Worm (Caenorhabditis elegans) whole organism, L4 larva: ENCODE results near the gene gcy-18.

Experiments used
- F37D6.2 ChIP-seq: sonication (generic microtip); optimal IDR thresholded peaks from 2 replicates; lab custom pipeline; 2016; ENCODE audit warnings: mild to moderate bottlenecking, missing genetic modification characterization, missing compliant biosample characterization
- F44E2.7 ChIP-seq: fragments of 200-800 bp; sonication (Bioruptor generic); IDR thresholded peaks from 2 replicates; pipeline ENCODE4 v2.1.2; 2022; ENCODE audit warnings: missing genetic modification characterization, missing compliant biosample characterization
- R02D3.7 ChIP-seq: fragments of 150-350 bp; sonication (generic microtip); optimal IDR thresholded peaks from 3 replicates; lab custom pipeline; 2014; ENCODE audit warnings: missing biosample characterization, missing genetic modification characterization
- T20F7.1 ChIP-seq: fragments of 200-800 bp; sonication (Bioruptor generic); optimal IDR thresholded peaks from 2 replicates; lab custom pipeline; 2018; ENCODE audit warnings: mild to moderate bottlenecking, missing genetic modification characterization, missing compliant biosample characterization
- Y75B8A.6 ChIP-seq: fragments of 200-800 bp; sonication (Bioruptor generic); IDR thresholded peaks from 2 replicates; pipeline ENCODE4 v1.3.6; 2022; ENCODE audit warnings: missing genetic modification reagents, missing genetic modification characterization, missing compliant biosample characterization
- aha-1 ChIP-seq: fragments of 150-350 bp; peaks from one replicate; lab custom pipeline; 2014; ENCODE audit warnings: missing biosample characterization, missing genetic modification characterization
- ceh-20 ChIP-seq: fragments of 200-800 bp; sonication (Bioruptor generic); IDR thresholded peaks from 2 replicates; pipeline ENCODE4 v1.3.6; 2022; ENCODE audit warnings: missing genetic modification reagents, missing genetic modification characterization, missing compliant biosample characterization
- ceh-32 ChIP-seq: sonication (generic microtip); optimal IDR thresholded peaks from 2 replicates; lab custom pipeline; 2016; ENCODE audit warnings: mild to moderate bottlenecking, missing genetic modification characterization, missing compliant biosample characterization; ENCODE audit not compliant: poor library complexity
- ceh-62 ChIP-seq: sonication (generic microtip); optimal IDR thresholded peaks from 2 replicates; lab custom pipeline; 2017; ENCODE audit warnings: missing biosample characterization, missing genetic modification characterization
- daf-16 ChIP-seq, 3 experiments: sonication (generic microtip); optimal IDR thresholded peaks; 2 replicates each; lab custom pipeline; 2016 to 2017; ENCODE audit warnings: missing genetic modification characterization in 3 of 3, missing genetic modification reagents in 3 of 3, mild to moderate bottlenecking in 2 of 3, missing compliant biosample characterization in 2 of 3, missing biosample characterization in 1 of 3, moderate library complexity in 1 of 3
- dmd-6 ChIP-seq: fragments of 200-800 bp; sonication (Bioruptor generic); IDR thresholded peaks from 2 replicates; pipeline ENCODE4 v1.3.6; 2022; ENCODE audit warnings: missing genetic modification reagents, missing genetic modification characterization, missing compliant biosample characterization
- dmd-8 ChIP-seq: fragments of 200-800 bp; sonication (Bioruptor generic); IDR thresholded peaks from 2 replicates; pipeline ENCODE4 v1.3.6; 2022; ENCODE audit warnings: missing genetic modification characterization, missing compliant biosample characterization
- duxl-1 ChIP-seq: sonication (generic microtip); optimal IDR thresholded peaks from 2 replicates; lab custom pipeline; 2016; ENCODE audit warnings: mild to moderate bottlenecking, missing genetic modification characterization, moderate library complexity, missing compliant biosample characterization; ENCODE audit not compliant: poor library complexity
- dve-1 ChIP-seq: sonication (generic microtip); optimal IDR thresholded peaks from 2 replicates; lab custom pipeline; 2017; ENCODE audit warnings: antibody characterized with exemption, mild to moderate bottlenecking, missing genetic modification characterization, missing compliant biosample characterization; ENCODE audit not compliant: insufficient read depth
- egl-43 ChIP-seq: fragments of 200-800 bp; sonication (Bioruptor generic); IDR thresholded peaks from 2 replicates; pipeline ENCODE4 v1.3.6; 2022; ENCODE audit warnings: missing genetic modification reagents, missing genetic modification characterization, missing compliant biosample characterization
- hlh-11 ChIP-seq: fragments of 200-800 bp; sonication (Bioruptor generic); optimal IDR thresholded peaks from 2 replicates; lab custom pipeline; 2018; ENCODE audit warnings: mild to moderate bottlenecking, missing genetic modification characterization, missing compliant biosample characterization
- lin-1 ChIP-seq: fragments of 200-800 bp; sonication (Bioruptor generic); IDR thresholded peaks from 2 replicates; pipeline ENCODE4 v1.3.6; 2022; ENCODE audit warnings: missing genetic modification reagents, missing genetic modification characterization, missing compliant biosample characterization
- lin-13 ChIP-seq: fragments of 150-350 bp; optimal IDR thresholded peaks from 2 replicates; lab custom pipeline; 2014; ENCODE audit warnings: missing biosample characterization, missing genetic modification reagents, missing genetic modification characterization
- lin-29 ChIP-seq: fragments of 200-800 bp; sonication (Bioruptor generic); IDR thresholded peaks from 2 replicates; pipeline ENCODE4 v1.3.6; 2022; ENCODE audit warnings: missing genetic modification reagents, missing genetic modification characterization, missing compliant biosample characterization
- lin-38 ChIP-seq: fragments of 200-800 bp; sonication (Bioruptor generic); IDR thresholded peaks from 2 replicates; pipeline ENCODE4 v1.3.6; 2022; ENCODE audit warnings: missing genetic modification reagents, missing genetic modification characterization, missing compliant biosample characterization
- lsy-2 ChIP-seq, 2 experiments: fragments of 150-350 bp in 1 of 2; sonication (generic microtip) in 1 of 2; optimal IDR thresholded peaks; 2 replicates each; lab custom pipeline; 2014 to 2017; ENCODE audit warnings: missing biosample characterization in 2 of 2, missing genetic modification characterization in 2 of 2
- mdl-1 ChIP-seq, 2 experiments: fragments of 150-350 bp in 1 of 2; sonication (generic microtip) in 1 of 2; optimal IDR thresholded peaks; 2 replicates each; lab custom pipeline; 2014 to 2017; ENCODE audit warnings: missing biosample characterization in 2 of 2, missing genetic modification characterization in 2 of 2
- mep-1 ChIP-seq: fragments of 150-350 bp; sonication (generic microtip); optimal IDR thresholded peaks from 3 replicates; lab custom pipeline; 2014; ENCODE audit warnings: missing biosample characterization, missing genetic modification characterization
- mxl-2 ChIP-seq: fragments of 200-800 bp; sonication (Bioruptor generic); conservative IDR thresholded peaks from 2 replicates; pipeline ENCODE4 v1.3.6; 2022; ENCODE audit warnings: missing genetic modification reagents, missing genetic modification characterization, missing compliant biosample characterization
- mxl-3 ChIP-seq: fragments of 200-800 bp; sonication (Bioruptor generic); optimal IDR thresholded peaks from 2 replicates; lab custom pipeline; 2018; ENCODE audit warnings: mild to moderate bottlenecking, missing genetic modification characterization, missing compliant biosample characterization
- nhr-10 ChIP-seq: fragments of 150-350 bp; optimal IDR thresholded peaks from 2 replicates; lab custom pipeline; 2014; ENCODE audit warnings: missing biosample characterization, missing genetic modification characterization
- nhr-102 ChIP-seq: sonication (generic microtip); optimal IDR thresholded peaks from 2 replicates; lab custom pipeline; 2016; ENCODE audit warnings: mild to moderate bottlenecking, missing genetic modification characterization, moderate library complexity, missing compliant biosample characterization
- nhr-11 ChIP-seq: fragments of 150-350 bp; optimal IDR thresholded peaks from 2 replicates; lab custom pipeline; 2014; ENCODE audit warnings: missing biosample characterization, missing genetic modification characterization
- nhr-237 ChIP-seq: sonication (generic microtip); optimal IDR thresholded peaks from 2 replicates; lab custom pipeline; 2017; ENCODE audit warnings: missing biosample characterization, missing genetic modification characterization
- nhr-28 ChIP-seq: fragments of 150-350 bp; optimal IDR thresholded peaks from 2 replicates; lab custom pipeline; 2014; ENCODE audit warnings: missing biosample characterization, missing genetic modification characterization
- nhr-48 ChIP-seq: sonication (generic microtip); optimal IDR thresholded peaks from 2 replicates; lab custom pipeline; 2016; ENCODE audit warnings: mild to moderate bottlenecking, missing genetic modification characterization, missing compliant biosample characterization
- nhr-6 ChIP-seq: fragments of 150-350 bp; optimal IDR thresholded peaks from 2 replicates; lab custom pipeline; 2014; ENCODE audit warnings: missing biosample characterization, missing genetic modification characterization
- nhr-76 ChIP-seq: fragments of 150-350 bp; optimal IDR thresholded peaks from 2 replicates; lab custom pipeline; 2014; ENCODE audit warnings: missing biosample characterization, missing genetic modification characterization
- pha-4 ChIP-seq, 2 experiments: fragments of 150-350 bp in 1 of 2; fragments of 200-800 bp in 1 of 2; sonication (Bioruptor generic) in 1 of 2; IDR thresholded peaks in 1 of 2; optimal IDR thresholded peaks in 1 of 2; 2 replicates each; pipeline versions ENCODE4 v1.3.6 to Lab custom; 2014 to 2022; ENCODE audit warnings: missing genetic modification characterization in 2 of 2, missing genetic modification reagents in 2 of 2, missing biosample characterization in 1 of 2, missing compliant biosample characterization in 1 of 2
- pqm-1 ChIP-seq: sonication (generic microtip); optimal IDR thresholded peaks from 2 replicates; lab custom pipeline; 2017; ENCODE audit warnings: missing biosample characterization, missing genetic modification characterization
- sdz-12 ChIP-seq: fragments of 200-800 bp; sonication (Bioruptor generic); optimal IDR thresholded peaks from 2 replicates; lab custom pipeline; 2018; ENCODE audit warnings: mild to moderate bottlenecking, missing genetic modification characterization, missing compliant biosample characterization
- tag-97 ChIP-seq: fragments of 200-800 bp; sonication (Bioruptor generic); IDR thresholded peaks from 2 replicates; pipeline ENCODE4 v1.3.6; 2022; ENCODE audit warnings: missing genetic modification characterization, missing compliant biosample characterization
- unc-62 ChIP-seq, 3 experiments: fragments of 150-350 bp in 1 of 3; sonication (generic microtip); optimal IDR thresholded peaks in 2 of 3; peaks in 1 of 3; 1 replicate in 1 of 3; 2 replicates in 2 of 3; lab custom pipeline; 2014 to 2017; ENCODE audit warnings: missing biosample characterization in 3 of 3, missing genetic modification characterization in 3 of 3, missing genetic modification reagents in 3 of 3, missing genotype in 1 of 3
- zag-1 ChIP-seq: fragments of 150-350 bp; optimal IDR thresholded peaks from 2 replicates; lab custom pipeline; 2014; ENCODE audit warnings: missing biosample characterization, missing genetic modification characterization
- zip-11 ChIP-seq: fragments of 200-800 bp; sonication (Bioruptor generic); IDR thresholded peaks from 2 replicates; pipeline ENCODE4 v1.3.6; 2022; ENCODE audit warnings: missing genetic modification characterization, missing compliant biosample characterization
- zip-2 ChIP-seq: fragments of 150-350 bp; optimal IDR thresholded peaks from 2 replicates; lab custom pipeline; 2014; ENCODE audit warnings: missing biosample characterization, missing genetic modification characterization
- ztf-11 ChIP-seq: fragments of 150-350 bp; optimal IDR thresholded peaks from 2 replicates; lab custom pipeline; 2014; ENCODE audit warnings: missing biosample characterization, missing genetic modification characterization
- ztf-7 ChIP-seq: fragments of 150-350 bp; optimal IDR thresholded peaks from 2 replicates; lab custom pipeline; 2014; ENCODE audit warnings: missing biosample characterization, missing genetic modification characterization

Gene gcy-18

DNA sequence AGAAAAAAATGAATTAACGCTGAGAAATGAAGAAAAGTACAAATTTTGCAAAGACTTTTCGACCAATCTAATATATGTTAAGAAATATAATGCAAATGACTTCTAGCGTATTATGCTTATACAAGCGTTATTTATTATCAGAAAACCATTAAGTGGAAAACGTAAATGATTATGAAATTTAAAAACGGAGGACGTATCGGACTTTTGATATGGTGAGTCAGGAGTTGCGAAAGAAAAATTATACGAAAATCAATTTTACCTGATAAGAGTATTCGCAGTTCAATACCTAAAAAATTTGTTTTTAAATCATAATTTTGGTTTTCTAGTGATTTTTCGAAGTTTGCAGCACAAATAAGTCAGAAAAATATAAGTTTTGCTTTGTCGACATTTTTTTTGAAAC lies 16.7 kb downstream of the gcy-18 start:
- peak; percentile 32; the same call in 1 of the 2 replicates for TF ChIP-seq dmd-6 (GFP tag; lab: Robert Waterston, UW)
- TF ChIP-seq daf-16 (GFP tag; optimal IDR thresholded peaks at IDR 0.05; lab: Kevin White, UChicago), result no peak
- TF ChIP-seq daf-16 (tag; optimal IDR thresholded peaks at IDR 0.05; lab: Kevin White, UChicago), result peak; percentile 46
- TF ChIP-seq lin-29 (GFP tag; lab: Robert Waterston, UW), result no peak
- TF ChIP-seq aha-1 (tag; lab: Kevin White, UChicago), result peak; percentile 12
- TF ChIP-seq nhr-28 (tag; lab: Kevin White, UChicago), result peak; percentile 24
- no peak for TF ChIP-seq Y75B8A.6
- TF ChIP-seq pqm-1 (tag; lab: Kevin White, UChicago), result peak; percentile 64

DNA sequence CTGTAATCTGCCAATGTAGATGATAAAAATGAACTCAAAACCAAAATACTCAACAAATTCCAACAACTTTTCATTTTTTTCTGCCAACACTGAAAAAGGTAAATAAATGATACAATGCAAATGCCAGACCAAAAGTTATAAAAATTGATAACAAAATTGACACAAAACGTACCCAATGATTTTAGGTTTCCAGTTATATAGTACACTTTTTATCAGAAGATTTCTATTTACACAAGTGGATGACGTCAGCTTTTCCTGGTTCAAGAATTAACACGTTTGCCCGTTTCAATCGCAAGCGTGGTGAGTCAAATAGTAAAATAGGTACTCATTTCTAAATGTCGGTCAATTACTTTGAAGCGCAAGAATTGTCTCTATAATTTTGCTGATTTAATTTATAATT lies 19.7 kb downstream of the gcy-18 start, which contains the start of gene ZK896.5:
TSS of gene ZK896.5 (minus strand) at position 89 of the 400 bp plus-strand sequence.
- TF ChIP-seq daf-16 (GFP tag; optimal IDR thresholded peaks at IDR 0.05; lab: Kevin White, UChicago) (no peak), daf-16 (tag; optimal IDR thresholded peaks at IDR 0.05; lab: Kevin White, UChicago) (peak; percentile 65), nhr-48 (tag; lab: Kevin White, UChicago) (peak; percentile 74), ztf-7 (tag; lab: Kevin White, UChicago) (no peak), pqm-1 (tag; lab: Kevin White, UChicago) (peak; percentile 45), F37D6.2 (tag; lab: Kevin White, UChicago) (no peak), nhr-11 (tag; lab: Kevin White, UChicago) (no peak), tag-97 (GFP tag; lab: Robert Waterston, UW) (no peak), zag-1 (tag; lab: Kevin White, UChicago) (no peak), zip-11 (no peak), lin-38 (no peak), nhr-28 (tag; lab: Kevin White, UChicago) (peak; percentile 13), hlh-11 (tag; lab: Kevin White, UChicago) (peak; percentile 23), duxl-1 (no peak), mxl-2 (GFP tag; lab: Robert Waterston, UW) (no peak), nhr-237 (tag; lab: Kevin White, UChicago) (no peak), ceh-20 (GFP tag; lab: Robert Waterston, UW) (no peak), nhr-6 (tag; lab: Kevin White, UChicago) (no peak), pha-4 (GFP tag; IDR thresholded peaks at IDR 0.05; lab: Robert Waterston, UW) (no peak), pha-4 (tag; optimal IDR thresholded peaks at IDR 0.05; lab: Kevin White, UChicago) (peak; percentile 6), ztf-11 (tag; lab: Kevin White, UChicago) (no peak), F44E2.7 (GFP tag; lab: Robert Waterston, UW) (no peak), mxl-3 (GFP tag; lab: Kevin White, UChicago) (no peak), aha-1 (tag; lab: Kevin White, UChicago) (peak; percentile 44), dmd-8 (GFP tag; lab: Robert Waterston, UW) (no peak), dmd-6 (GFP tag; lab: Robert Waterston, UW) (peak; percentile 90), lsy-2 (tag; optimal IDR thresholded peaks at IDR 0.05; lab: Kevin White, UChicago) (no peak), unc-62 (GFP tag; optimal IDR thresholded peaks at IDR 0.05 in 1 of 2; lab: Kevin White, UChicago) (peak in 1 of 2 experiments; percentile 9), unc-62 (tag; optimal IDR thresholded peaks at IDR 0.05; lab: Kevin White, UChicago) (no peak), dve-1 (tag; lab: Kevin White, UChicago) (peak; percentile 53), lin-29 (GFP tag; lab: Robert Waterston, UW) (no peak), lin-13 (GFP tag; lab: Kevin White, UChicago) (no peak)

DNA sequence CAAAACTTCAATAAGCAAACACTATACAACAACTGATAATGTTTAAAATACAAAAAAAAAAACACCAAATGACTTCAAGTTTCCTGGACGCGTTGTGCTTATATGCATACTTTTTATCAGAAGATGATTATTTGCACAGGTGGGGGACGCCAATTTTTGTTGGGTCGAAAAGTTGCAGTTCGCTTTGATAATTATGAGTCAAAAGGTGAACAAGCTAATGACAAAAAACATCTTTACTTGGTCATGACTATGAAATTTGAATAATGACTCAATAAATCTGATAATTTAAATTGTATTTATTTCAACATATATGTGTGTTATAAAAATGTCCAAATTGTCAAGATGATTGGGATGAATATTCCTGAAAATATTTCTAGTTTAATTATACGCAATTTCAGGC lies 23.3 kb downstream of the gcy-18 start, which contains the start of gene ZK896.4:
TSS of gene ZK896.4 (minus strand) at position 101 of the 400 bp plus-strand sequence.
- TF ChIP-seq nhr-102 (tag; lab: Kevin White, UChicago) (no peak), pqm-1 (tag; lab: Kevin White, UChicago) (peak; percentile 39)

DNA sequence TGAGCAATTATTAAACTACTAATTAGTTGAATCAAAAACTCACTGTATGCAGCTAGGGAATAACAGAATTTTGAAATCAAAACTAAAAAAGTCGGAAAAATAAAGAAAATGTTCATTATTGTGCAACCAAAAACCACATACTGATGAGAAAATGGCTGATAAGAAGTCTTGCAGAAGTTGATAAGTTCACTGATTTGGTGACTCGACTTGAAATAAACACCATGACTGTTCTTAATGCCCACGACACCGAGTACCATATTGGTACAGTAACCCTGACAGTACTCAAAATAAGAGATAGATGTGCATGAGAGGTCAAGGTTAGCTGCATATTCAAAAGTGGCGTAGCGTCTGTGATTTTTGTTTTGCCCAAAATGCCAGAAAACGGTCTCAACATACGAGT lies 26.1 kb downstream of the gcy-18 start:
- TF ChIP-seq lin-1 (no peak), nhr-76 (tag; lab: Kevin White, UChicago) (no peak), mdl-1 (tag; optimal IDR thresholded peaks at IDR 0.05; lab: Kevin White, UChicago) (no peak), egl-43 (GFP tag; lab: Robert Waterston, UW) (no peak), nhr-28 (tag; lab: Kevin White, UChicago) (peak; percentile 3), duxl-1 (no peak), nhr-10 (tag; lab: Kevin White, UChicago) (no peak), zip-2 (tag; lab: Kevin White, UChicago) (no peak), unc-62 (GFP tag; optimal IDR thresholded peaks at IDR 0.05 in 1 of 2; lab: Kevin White, UChicago) (peak in 1 of 2 experiments; percentile 2), unc-62 (tag; optimal IDR thresholded peaks at IDR 0.05; lab: Kevin White, UChicago) (no peak), daf-16 (GFP tag; optimal IDR thresholded peaks at IDR 0.05; lab: Kevin White, UChicago) (no peak), daf-16 (tag; optimal IDR thresholded peaks at IDR 0.05; lab: Kevin White, UChicago) (peak; percentile 28), T20F7.1 (no peak), ceh-62 (tag; lab: Kevin White, UChicago) (no peak), Y75B8A.6 (no peak), R02D3.7 (tag; lab: Kevin White, UChicago) (no peak), ceh-32 (tag; lab: Kevin White, UChicago) (no peak), sdz-12 (no peak), mep-1 (tag; lab: Kevin White, UChicago) (no peak)
